Worm (Caenorhabditis elegans): ENCODE measurements around the gene C30A5.10.

ce11 chrIII:8240247-8240646 lies 30.6 kb upstream of the C30A5.10 start:
- TF ChIP-seq him-1 (tag; optimal IDR thresholded peaks at IDR 0.05) (no peak), dao-5 (tag; optimal IDR thresholded peaks at IDR 0.05) (no peak), W03F9.2 (tag; optimal IDR thresholded peaks at IDR 0.05) (no peak)

Measured in whole organism, L4/young adult.